Fruit fly (Drosophila melanogaster) whole organism, embryonic: ENCODE results near the gene CG4338.

Source experiments
- ATbp ChIP-seq: fragments of 200-800 bp; sonication (Bioruptor generic); optimal IDR thresholded peaks from 2 replicates; lab custom pipeline; 2017; ENCODE audit warnings: missing biosample characterization, mild to moderate bottlenecking, missing genetic modification characterization, missing genetic modification reagents
- BEAF-32 ChIP-seq: fragments of 200-800 bp; sonication (Bioruptor generic); optimal IDR thresholded peaks from 3 replicates; lab custom pipeline; 2017; ENCODE audit warnings: missing biosample characterization, missing genetic modification characterization, mild to moderate bottlenecking, moderate library complexity, missing genetic modification reagents
- CG10431 ChIP-seq: fragments of 200-800 bp; sonication (Bioruptor generic); optimal IDR thresholded peaks from 3 replicates; lab custom pipeline; 2018; ENCODE audit warnings: missing biosample characterization, mild to moderate bottlenecking, missing genetic modification characterization
- CG11456 ChIP-seq: fragments of 200-800 bp; sonication (Bioruptor generic); IDR thresholded peaks from 3 replicates; pipeline ENCODE4 v1.3.6; 2022; ENCODE audit warnings: missing biosample characterization, missing genetic modification characterization
- CG11504 ChIP-seq: fragments of 200-800 bp; sonication (Bioruptor generic); optimal IDR thresholded peaks from 3 replicates; lab custom pipeline; 2019; ENCODE audit warnings: missing biosample characterization, mild to moderate bottlenecking, missing genetic modification characterization, moderate library complexity
- CG12104 ChIP-seq: fragments of 200-800 bp; sonication (Bioruptor generic); optimal IDR thresholded peaks from 3 replicates; lab custom pipeline; 2016; ENCODE audit warnings: missing biosample characterization, missing genetic modification characterization
- CG12299 ChIP-seq: fragments of 200-800 bp; sonication (Bioruptor generic); optimal IDR thresholded peaks from 2 replicates; lab custom pipeline; 2018; ENCODE audit warnings: missing biosample characterization, mild to moderate bottlenecking, missing genetic modification characterization
- CG13123 ChIP-seq: fragments of 200-800 bp; sonication (Bioruptor generic); optimal IDR thresholded peaks from 2 replicates; lab custom pipeline; 2016; ENCODE audit warnings: missing biosample characterization, missing genetic modification characterization
- CG15479 ChIP-seq: fragments of 200-800 bp; sonication (Bioruptor generic); optimal IDR thresholded peaks from 3 replicates; lab custom pipeline; 2019; ENCODE audit warnings: missing biosample characterization, mild to moderate bottlenecking, missing genetic modification characterization, moderate library complexity
- CG17385 ChIP-seq: fragments of 200-800 bp; sonication (Bioruptor generic); optimal IDR thresholded peaks from 3 replicates; lab custom pipeline; 2018; ENCODE audit warnings: missing biosample characterization, mild to moderate bottlenecking, missing genetic modification characterization
- CG17568 ChIP-seq: fragments of 200-800 bp; sonication (Bioruptor generic); optimal IDR thresholded peaks from 2 replicates; lab custom pipeline; 2018; ENCODE audit warnings: missing biosample characterization, mild to moderate bottlenecking, missing genetic modification characterization, moderate library complexity
- CG17612 ChIP-seq: fragments of 200-800 bp; sonication (Bioruptor generic); IDR thresholded peaks from 2 replicates; pipeline ENCODE4 v1.3.6; 2022; ENCODE audit warnings: missing biosample characterization, missing genetic modification characterization
- CG3995 ChIP-seq: fragments of 200-800 bp; sonication (Bioruptor generic); optimal IDR thresholded peaks from 3 replicates; lab custom pipeline; 2016; ENCODE audit warnings: missing biosample characterization, missing genetic modification characterization
- CG4730 ChIP-seq: fragments of 200-800 bp; sonication (Bioruptor generic); IDR thresholded peaks from 2 replicates; pipeline ENCODE4 v1.3.6; 2022; ENCODE audit warnings: missing biosample characterization, missing genetic modification characterization
- CG5245 ChIP-seq: fragments of 200-800 bp; sonication (Bioruptor generic); optimal IDR thresholded peaks from 3 replicates; lab custom pipeline; 2016; ENCODE audit warnings: missing biosample characterization, missing genetic modification characterization
- CG6813 ChIP-seq: fragments of 200-800 bp; sonication (Bioruptor generic); optimal IDR thresholded peaks from 2 replicates; lab custom pipeline; 2017; ENCODE audit warnings: missing biosample characterization, missing genetic modification characterization, mild to moderate bottlenecking, moderate library complexity, missing genetic modification reagents
- CG8388 ChIP-seq: fragments of 200-800 bp; sonication (Bioruptor generic); optimal IDR thresholded peaks from 2 replicates; lab custom pipeline; 2019; ENCODE audit warnings: missing biosample characterization, mild to moderate bottlenecking, missing genetic modification characterization, moderate library complexity
- CG9437 ChIP-seq: fragments of 200-800 bp; sonication (Bioruptor generic); optimal IDR thresholded peaks from 2 replicates; lab custom pipeline; 2018; ENCODE audit warnings: missing biosample characterization, mild to moderate bottlenecking, missing genetic modification characterization
- CG9609 ChIP-seq: fragments of 200-800 bp; sonication (Bioruptor generic); optimal IDR thresholded peaks from 3 replicates; lab custom pipeline; 2016; ENCODE audit warnings: missing biosample characterization, missing genetic modification characterization
- CG9817 ChIP-seq: fragments of 200-800 bp; sonication (Bioruptor generic); optimal IDR thresholded peaks from 2 replicates; lab custom pipeline; 2018; ENCODE audit warnings: missing biosample characterization, mild to moderate bottlenecking, missing genetic modification characterization, moderate library complexity
- Dek ChIP-seq: fragments of 200-800 bp; sonication (Bioruptor generic); optimal IDR thresholded peaks from 3 replicates; lab custom pipeline; 2019; ENCODE audit warnings: missing biosample characterization, mild to moderate bottlenecking, missing genetic modification characterization, moderate library complexity
- E2f2 ChIP-seq: fragments of 200-800 bp; sonication (Bioruptor generic); IDR thresholded peaks from 2 replicates; pipeline ENCODE4 v1.3.6; 2022; ENCODE audit warnings: missing biosample characterization, missing genetic modification characterization
- Fer2 ChIP-seq: fragments of 200-800 bp; sonication (Bioruptor generic); optimal IDR thresholded peaks from 2 replicates; lab custom pipeline; 2018; ENCODE audit warnings: missing biosample characterization, mild to moderate bottlenecking, missing genetic modification characterization, moderate library complexity
- Hand ChIP-seq: fragments of 200-800 bp; sonication (Bioruptor generic); optimal IDR thresholded peaks from 2 replicates; lab custom pipeline; 2017; ENCODE audit warnings: mild to moderate bottlenecking, missing biosample characterization, missing genetic modification reagents, missing genetic modification characterization
- Hr39 ChIP-seq: fragments of >200 bp; optimal IDR thresholded peaks from 2 replicates; lab custom pipeline; 2017
- Lim3 ChIP-seq: fragments of 200-800 bp; sonication (Bioruptor generic); IDR thresholded peaks from 2 replicates; pipeline ENCODE4 v1.3.6; 2022; ENCODE audit warnings: missing biosample characterization, missing genetic modification characterization
- Med ChIP-seq: fragments of 200-800 bp; sonication (Bioruptor generic); peaks from one replicate; lab custom pipeline; 2016; ENCODE audit warnings: missing biosample characterization, missing genetic modification characterization, mild to moderate bottlenecking, inconsistent platforms, moderate library complexity
- Opbp ChIP-seq: fragments of 200-800 bp; sonication (Bioruptor generic); IDR thresholded peaks from 3 replicates; pipeline ENCODE4 v1.3.6; 2022; ENCODE audit warnings: missing biosample characterization, missing genetic modification characterization; ENCODE audit not compliant: partially characterized antibody
- Sin3A ChIP-seq: fragments of >200 bp; optimal IDR thresholded peaks from 2 replicates; lab custom pipeline; 2018
- Sox102F ChIP-seq: fragments of 200-800 bp; sonication (Bioruptor generic); optimal IDR thresholded peaks from 2 replicates; lab custom pipeline; 2018; ENCODE audit warnings: missing biosample characterization, mild to moderate bottlenecking, missing genetic modification characterization, moderate library complexity
- Sry-β ChIP-seq: fragments of 200-800 bp; sonication (Bioruptor generic); optimal IDR thresholded peaks from 2 replicates; lab custom pipeline; 2018; ENCODE audit warnings: missing biosample characterization, mild to moderate bottlenecking, missing genetic modification characterization, moderate library complexity
- Stat92E ChIP-seq, 3 experiments: fragments of >200 bp in 2 of 3; fragments of 200-800 bp in 1 of 3; sonication (Bioruptor generic) in 1 of 3; optimal IDR thresholded peaks; 2 replicates each; lab custom pipeline; 2017 to 2019; ENCODE audit warnings: missing biosample characterization in 3 of 3, missing genetic modification characterization in 3 of 3, mild to moderate bottlenecking in 1 of 3, moderate library complexity in 1 of 3
- Vsx1 ChIP-seq: fragments of 200-800 bp; sonication (Bioruptor generic); optimal IDR thresholded peaks from 2 replicates; lab custom pipeline; 2017; ENCODE audit warnings: missing biosample characterization, mild to moderate bottlenecking, missing genetic modification characterization, missing genetic modification reagents
- dm ChIP-seq: fragments of 200-800 bp; sonication (Bioruptor generic); optimal IDR thresholded peaks from 3 replicates; lab custom pipeline; 2016; ENCODE audit warnings: missing biosample characterization, missing genetic modification characterization
- dpn ChIP-seq, 2 experiments: fragments of 200-800 bp; sonication (Bioruptor generic); optimal IDR thresholded peaks; 3 replicates each; lab custom pipeline; 2016; ENCODE audit warnings: missing biosample characterization in 2 of 2, missing genetic modification characterization in 2 of 2
- eyg ChIP-seq: fragments of 200-800 bp; sonication (Bioruptor generic); optimal IDR thresholded peaks from 3 replicates; lab custom pipeline; 2016; ENCODE audit warnings: missing biosample characterization, missing genetic modification characterization
- gt ChIP-seq: fragments of 200-800 bp; sonication (Bioruptor generic); IDR thresholded peaks from 2 replicates; pipeline ENCODE4 v1.3.6; 2022; ENCODE audit warnings: missing biosample characterization, missing genetic modification characterization
- lmd ChIP-seq: fragments of 200-800 bp; sonication (Bioruptor generic); IDR thresholded peaks from 2 replicates; pipeline ENCODE4 v1.3.6; 2022; ENCODE audit warnings: missing biosample characterization, missing genetic modification characterization
- luna ChIP-seq: fragments of 200-800 bp; sonication (Bioruptor generic); optimal IDR thresholded peaks from 2 replicates; lab custom pipeline; 2016; ENCODE audit warnings: missing biosample characterization, missing genetic modification characterization
- maf-S ChIP-seq: fragments of 200-800 bp; sonication (Bioruptor generic); optimal IDR thresholded peaks from 2 replicates; lab custom pipeline; 2016; ENCODE audit warnings: missing biosample characterization, missing genetic modification characterization
- nerfin-2 ChIP-seq: fragments of 200-800 bp; sonication (Bioruptor generic); IDR thresholded peaks from 2 replicates; pipeline ENCODE4 v1.3.6; 2022; ENCODE audit warnings: missing biosample characterization, missing genetic modification characterization; ENCODE audit not compliant: partially characterized antibody
- oc ChIP-seq: fragments of 200-800 bp; sonication (Bioruptor generic); optimal IDR thresholded peaks from 2 replicates; lab custom pipeline; 2018; ENCODE audit warnings: missing biosample characterization, mild to moderate bottlenecking, missing genetic modification characterization, moderate library complexity
- pan ChIP-seq, 4 experiments: fragments of >200 bp in 3 of 4; fragments of 200-800 bp in 1 of 4; sonication (Bioruptor generic) in 1 of 4; optimal IDR thresholded peaks in 3 of 4; IDR thresholded peaks in 1 of 4; 2 replicates each; pipeline versions ENCODE4 v1.3.6 to Lab custom; 2017 to 2022; ENCODE audit warnings: missing biosample characterization in 2 of 4, missing genetic modification characterization in 2 of 4, mixed read lengths in 1 of 4
- rib ChIP-seq: fragments of 200-800 bp; sonication (Bioruptor generic); IDR thresholded peaks from 2 replicates; pipeline ENCODE4 v1.3.6; 2022; ENCODE audit warnings: missing biosample characterization, missing genetic modification characterization
- scrt ChIP-seq: fragments of 200-800 bp; sonication (Bioruptor generic); optimal IDR thresholded peaks from 2 replicates; lab custom pipeline; 2018; ENCODE audit warnings: missing biosample characterization, mild to moderate bottlenecking, missing genetic modification characterization, moderate library complexity
- sens-2 ChIP-seq: fragments of 200-800 bp; sonication (Bioruptor generic); IDR thresholded peaks from 2 replicates; pipeline ENCODE4 v1.3.6; 2022; ENCODE audit warnings: missing biosample characterization, missing genetic modification characterization
- slou ChIP-seq: fragments of 200-800 bp; sonication (Bioruptor generic); optimal IDR thresholded peaks from 3 replicates; lab custom pipeline; 2016; ENCODE audit warnings: missing biosample characterization, missing genetic modification characterization
- tgo ChIP-seq: fragments of 200-800 bp; sonication (Bioruptor generic); IDR thresholded peaks from 3 replicates; pipeline ENCODE4 v1.3.6; 2022; ENCODE audit warnings: missing biosample characterization, missing genetic modification characterization
- toy ChIP-seq: fragments of 200-800 bp; sonication (Bioruptor generic); IDR thresholded peaks from 2 replicates; pipeline ENCODE4 v1.3.6; 2022; ENCODE audit warnings: missing biosample characterization, missing genetic modification characterization
- trh ChIP-seq: fragments of 200-800 bp; sonication (Bioruptor generic); optimal IDR thresholded peaks from 2 replicates; lab custom pipeline; 2016; ENCODE audit warnings: missing biosample characterization, missing genetic modification characterization
- usp ChIP-seq: fragments of >200 bp; optimal IDR thresholded peaks from 2 replicates; lab custom pipeline; 2017; ENCODE audit warnings: missing biosample characterization, missing genetic modification characterization

Gene CG4338

dm6 chr3R:15287763-15288162, 12.4 kb downstream of the CG4338 start (continued):
- TF ChIP-seq CG10431 (GFP tag; lab: Kevin White, UChicago) (no peak), Sox102F (GFP tag; lab: Kevin White, UChicago) (no peak), Med (GFP tag; lab: Kevin White, UChicago) (peak; percentile 86), CG13123 (no peak), luna (GFP tag; lab: Kevin White, UChicago) (no peak), BEAF-32 (peak; percentile 56), dm (peak; percentile 90), CG5245 (GFP tag; lab: Kevin White, UChicago) (no peak), CG9609 (GFP tag; lab: Kevin White, UChicago) (peak; percentile 12), gt (GFP tag; lab: Robert Waterston, UW) (no peak), Fer2 (tag; lab: Kevin White, UChicago) (no peak), maf-S (peak; percentile 9), toy (GFP tag; lab: Robert Waterston, UW) (no peak), dpn (GFP tag; optimal IDR thresholded peaks at IDR 0.05; lab: Kevin White, UChicago) (peak; percentile 34 to 39), CG12104 (GFP tag; lab: Kevin White, UChicago) (no peak), Dek (tag; lab: Kevin White, UChicago) (peak; percentile 21), trh (GFP tag; lab: Kevin White, UChicago) (no peak), CG17612 (GFP tag; lab: Robert Waterston, UW) (no peak), tgo (GFP tag; lab: Robert Waterston, UW) (no peak), eyg (GFP tag; lab: Kevin White, UChicago) (no peak), Sry-β (GFP tag; lab: Kevin White, UChicago) (no peak), CG15479 (GFP tag; lab: Kevin White, UChicago) (no peak), usp (GFP tag; lab: Kevin White, UChicago) (no peak), CG17568 (GFP tag; lab: Kevin White, UChicago) (no peak), CG4730 (GFP tag; lab: Robert Waterston, UW) (no peak), nerfin-2 (GFP tag; lab: Robert Waterston, UW) (no peak), CG9437 (GFP tag; lab: Kevin White, UChicago) (no peak), CG9817 (no peak), CG11456 (GFP tag; lab: Robert Waterston, UW) (no peak), Lim3 (GFP tag; lab: Robert Waterston, UW) (no peak), Sin3A (lab: Kevin White, UChicago) (peak; percentile 96), rib (GFP tag; lab: Robert Waterston, UW) (no peak), Hand (GFP tag; lab: Kevin White, UChicago) (no peak), slou (no peak), Stat92E (GFP tag; optimal IDR thresholded peaks at IDR 0.05; lab: Kevin White, UChicago) (no peak), oc (tag; lab: Kevin White, UChicago) (peak; percentile 33), CG17385 (GFP tag; lab: Kevin White, UChicago) (no peak), scrt (GFP tag; lab: Kevin White, UChicago) (peak; percentile 85), CG11504 (tag; lab: Kevin White, UChicago) (peak; percentile 50), CG8388 (GFP tag; lab: Kevin White, UChicago) (no peak), pan (optimal IDR thresholded peaks at IDR 0.05; lab: Kevin White, UChicago) (no peak), pan (GFP tag; optimal IDR thresholded peaks at IDR 0.05 in 1 of 2, IDR thresholded peaks at IDR 0.05 in 1 of 2) (no peak), ATbp (GFP tag; lab: Kevin White, UChicago) (no peak), E2f2 (GFP tag; lab: Robert Waterston, UW) (no peak), Opbp (GFP tag; lab: Robert Waterston, UW) (no peak), CG3995 (peak; percentile 24), CG6813 (no peak), sens-2 (no peak), CG12299 (tag; lab: Kevin White, UChicago) (no peak), Vsx1 (GFP tag; lab: Kevin White, UChicago) (no peak), Hr39 (lab: Kevin White, UChicago) (no peak), lmd (GFP tag; lab: Robert Waterston, UW) (no peak)
